Fruit fly (Drosophila melanogaster): Measurements from ENCODE around the gene CG5555.

The CG5555 gene

DNA sequence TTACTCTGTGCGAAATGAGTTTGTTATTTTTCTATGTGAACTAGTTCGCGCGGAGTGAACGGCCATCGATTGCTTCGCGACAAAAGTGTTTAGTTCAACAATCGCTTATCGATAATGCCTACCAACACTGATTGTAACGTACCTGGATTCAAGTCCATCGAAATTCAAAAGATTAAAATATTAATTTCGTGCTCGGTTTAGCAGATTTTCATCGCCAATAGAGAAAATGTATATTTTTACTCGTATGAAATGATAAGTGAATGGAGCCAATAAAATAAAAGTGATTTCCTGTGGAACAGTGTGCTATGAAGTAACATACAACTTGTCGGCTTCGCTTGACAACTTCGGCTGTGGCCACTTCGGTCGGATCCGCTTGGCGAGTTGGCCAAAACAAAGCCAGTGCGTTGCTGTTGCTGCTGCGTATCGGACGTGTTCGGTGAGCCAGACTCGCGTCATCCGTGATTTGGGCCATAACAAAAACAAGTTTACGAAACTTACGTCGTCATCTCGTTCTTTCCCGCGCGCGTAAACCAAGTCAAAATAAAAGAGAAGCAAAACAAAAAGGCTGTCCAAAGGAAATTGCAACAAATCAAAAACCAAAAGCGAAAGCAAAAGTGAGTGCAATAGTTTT is at the start of gene CG5555, which contains the start of gene myd (continued):
- TF ChIP-seq gfzf (GFP tag; optimal IDR thresholded peaks at IDR 0.05) (peak; percentile 12), CG1792 (GFP tag; optimal IDR thresholded peaks at IDR 0.05) (no peak), btn (GFP tag; optimal IDR thresholded peaks at IDR 0.05) (no peak), nmo (GFP tag; optimal IDR thresholded peaks at IDR 0.05) (peak; percentile 44), ATbp (GFP tag; optimal IDR thresholded peaks at IDR 0.05) (no peak), CG4360 (GFP tag; IDR thresholded peaks at IDR 0.05) (no peak), lmd (GFP tag; IDR thresholded peaks at IDR 0.05) (peak; percentile 37; the same call in 1 of the 2 replicates), zen (tag; optimal IDR thresholded peaks at IDR 0.05) (peak; percentile 6), Hsf (GFP tag; optimal IDR thresholded peaks at IDR 0.05) (peak; percentile 47), Nf-YA (GFP tag; IDR thresholded peaks at IDR 0.05) (no peak), caup (GFP tag; optimal IDR thresholded peaks at IDR 0.05; ENCODE audit: severe bottlenecking) (peak; percentile 26), CG14860 (GFP tag; IDR thresholded peaks at IDR 0.05; ENCODE audit: partially characterized antibody) (peak; percentile 75), CG17568 (GFP tag; optimal IDR thresholded peaks at IDR 0.05) (no peak), bowl (GFP tag; IDR thresholded peaks at IDR 0.05) (peak; percentile 19; the same call in 1 of the 2 replicates), CG4328 (GFP tag; optimal IDR thresholded peaks at IDR 0.05) (no peak), CG1832 (GFP tag; optimal IDR thresholded peaks at IDR 0.05) (no peak), zen2 (GFP tag; IDR thresholded peaks at IDR 0.05; ENCODE audit: partially characterized antibody) (peak; percentile 36; the same call in 2 of the 3 replicates), CG18599 (GFP tag; optimal IDR thresholded peaks at IDR 0.05) (peak; percentile 53), NC2α (GFP tag; optimal IDR thresholded peaks at IDR 0.05) (no peak), lola (GFP tag; optimal IDR thresholded peaks at IDR 0.05) (no peak), CG31388 (GFP tag; optimal IDR thresholded peaks at IDR 0.05) (no peak), HLH4C (GFP tag; IDR thresholded peaks at IDR 0.05; ENCODE audit: partially characterized antibody) (peak; percentile 91), sob (GFP tag; IDR thresholded peaks at IDR 0.05) (peak; percentile 64; the same call in 1 of the 2 replicates), Rx (GFP tag; IDR thresholded peaks at IDR 0.05) (no peak), CG17829 (tag; optimal IDR thresholded peaks at IDR 0.05) (peak; percentile 32), ci (GFP tag; IDR thresholded peaks at IDR 0.05) (peak; percentile 59; the same call in 1 of the 3 replicates), crc (GFP tag; optimal IDR thresholded peaks at IDR 0.05) (peak; percentile 13), CG10267 (tag; optimal IDR thresholded peaks at IDR 0.05) (peak; percentile 95), CG3281 (GFP tag; optimal IDR thresholded peaks at IDR 0.05) (peak; percentile 18), E2f2 (GFP tag; IDR thresholded peaks at IDR 0.05) (peak; percentile 86), CG8944 (GFP tag; optimal IDR thresholded peaks at IDR 0.05) (no peak), CG9609 (GFP tag; optimal IDR thresholded peaks at IDR 0.05) (peak; percentile 11), CG11398 (GFP tag; optimal IDR thresholded peaks at IDR 0.05) (peak; percentile 21), her (GFP tag; optimal IDR thresholded peaks at IDR 0.05) (peak; percentile 25), rib (GFP tag; IDR thresholded peaks at IDR 0.05) (0 out of 2 replicates have a peak, but pooled peaks have one; percentile 60), ham (GFP tag; IDR thresholded peaks at IDR 0.05) (no peak), Dip2 (GFP tag; IDR thresholded peaks at IDR 0.05) (no peak), CG11093 (GFP tag; IDR thresholded peaks at IDR 0.05) (no peak), CG12219 (GFP tag; optimal IDR thresholded peaks at IDR 0.05) (no peak), CG7745 (tag; optimal IDR thresholded peaks at IDR 0.05) (no peak), wor (GFP tag; IDR thresholded peaks at IDR 0.05) (no peak), CG4424 (GFP tag; optimal IDR thresholded peaks at IDR 0.05) (no peak), Opbp (GFP tag; IDR thresholded peaks at IDR 0.05; ENCODE audit: partially characterized antibody) (peak; percentile 75), Awh (GFP tag; IDR thresholded peaks at IDR 0.05) (no peak), schlank (tag; optimal IDR thresholded peaks at IDR 0.05) (no peak), Deaf1 (tag; optimal IDR thresholded peaks at IDR 0.05) (peak; percentile 98), CG15011 (GFP tag; optimal IDR thresholded peaks at IDR 0.05) (no peak), gcm2 (GFP tag; optimal IDR thresholded peaks at IDR 0.05) (no peak), CG3838 (GFP tag; optimal IDR thresholded peaks at IDR 0.05) (peak; percentile 42), lbe (GFP tag; optimal IDR thresholded peaks at IDR 0.05) (peak; percentile 65)
